Fruit fly (Drosophila melanogaster) S2 (cell line): Measurements from ENCODE around the gene ND-13B.

Experiments used
- CG8478 ChIP-seq: fragments of >200 bp; optimal IDR thresholded peaks from 2 replicates; lab custom pipeline; 2018
- CTCF ChIP-seq, 2 experiments: fragments of >200 bp; optimal IDR thresholded peaks; 2 replicates each; lab custom pipeline; 2018

The ND-13B gene

dm6 chr3L:10675635-10676393 is 18.1 kb downstream of the ND-13B start:
- TF ChIP-seq CG8478 (lab: Kevin White, UChicago) (no peak), CTCF (optimal IDR thresholded peaks at IDR 0.05; lab: Kevin White, UChicago) (no peak)

dm6 chr3L:10674940-10675339 is 19.0 kb downstream of the ND-13B start:
- TF ChIP-seq CTCF (optimal IDR thresholded peaks at IDR 0.05; lab: Kevin White, UChicago) (no peak), CG8478 (lab: Kevin White, UChicago) (no peak)

- TF ChIP-seq CTCF (optimal IDR thresholded peaks at IDR 0.05; lab: Kevin White, UChicago), result no peak
- no peak for TF ChIP-seq CG8478 (lab: Kevin White, UChicago)
These were observed 19.8 kb downstream of the ND-13B start for dm6 chr3L:10674145-10674547.

- TF ChIP-seq CG8478 (lab: Kevin White, UChicago) (no peak), CTCF (optimal IDR thresholded peaks at IDR 0.05; lab: Kevin White, UChicago) (no peak)
These were observed 21.4 kb downstream of the ND-13B start for dm6 chr3L:10672540-10672939.

DNA sequence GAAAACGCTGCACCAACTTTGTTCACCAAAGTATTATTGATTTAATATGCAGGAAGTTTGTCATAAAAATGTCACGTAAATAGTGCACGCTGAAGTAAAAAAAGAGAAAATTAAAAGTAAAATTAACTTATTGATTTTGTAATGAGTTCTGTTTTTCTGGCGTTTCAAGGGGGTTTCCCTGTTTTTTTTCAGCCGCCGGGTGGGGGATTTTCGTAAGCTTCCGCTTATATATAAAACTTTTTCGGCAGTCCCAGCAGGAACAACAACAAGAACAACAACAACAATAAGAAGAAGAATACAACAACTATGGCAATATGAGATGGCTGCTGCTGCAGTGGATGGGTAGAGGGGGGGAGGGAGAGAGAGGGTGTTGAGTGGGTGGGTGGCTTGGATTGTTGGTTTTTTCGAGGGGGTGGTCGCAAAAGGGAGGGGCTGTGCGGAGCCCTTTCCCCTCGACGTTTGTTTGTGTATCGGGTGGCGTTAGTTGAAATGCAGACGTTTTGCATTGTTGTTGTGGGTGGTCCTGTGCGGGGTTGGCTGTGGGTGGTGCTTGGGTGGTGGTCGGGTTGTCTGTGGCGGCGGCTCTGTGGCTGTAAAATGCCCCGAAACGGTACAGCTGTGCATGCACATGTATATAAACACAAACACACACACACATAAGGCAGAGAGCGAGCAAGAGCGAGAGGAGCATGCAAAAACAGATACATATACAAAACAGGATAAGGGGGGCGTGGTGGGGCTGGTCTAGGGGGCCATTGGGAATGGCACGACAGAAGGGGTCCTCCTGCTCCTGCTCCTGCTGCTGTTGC is 24.1 kb downstream of the ND-13B start:
- TF ChIP-seq CG8478 (lab: Kevin White, UChicago) (no peak), CTCF (optimal IDR thresholded peaks at IDR 0.05; lab: Kevin White, UChicago) (no peak)

dm6 chr3L:10667341-10667740 is 26.6 kb downstream of the ND-13B start:
- TF ChIP-seq CTCF (optimal IDR thresholded peaks at IDR 0.05; lab: Kevin White, UChicago), result no peak
- TF ChIP-seq CG8478 (lab: Kevin White, UChicago), result no peak

- TF ChIP-seq CG8478 (lab: Kevin White, UChicago) (no peak), CTCF (optimal IDR thresholded peaks at IDR 0.05; lab: Kevin White, UChicago) (no peak)
These were observed 27.4 kb downstream of the ND-13B start for dm6 chr3L:10666511-10667003.

dm6 chr3L:10665433-10666150 is 28.3 kb downstream of the ND-13B start:
- TF ChIP-seq CTCF (optimal IDR thresholded peaks at IDR 0.05; lab: Kevin White, UChicago), result no peak
- TF ChIP-seq CG8478 (lab: Kevin White, UChicago), result no peak

dm6 chr3L:10664511-10665062 is 29.3 kb downstream of the ND-13B start, which contains the start of gene simj:
Gene simj, plus strand, starts transcription at chr3L:10664739.
- no peak for TF ChIP-seq CG8478 (lab: Kevin White, UChicago)
- peak; percentile 53 to 57 for TF ChIP-seq CTCF (optimal IDR thresholded peaks at IDR 0.05; lab: Kevin White, UChicago)

dm6 chr3L:10663190-10663763 is 30.6 kb downstream of the ND-13B start, which contains the start of gene Adi1:
Gene Adi1, plus strand, starts transcription at chr3L:10663376.
- TF ChIP-seq CTCF (optimal IDR thresholded peaks at IDR 0.05; lab: Kevin White, UChicago) (no peak), CG8478 (lab: Kevin White, UChicago) (no peak)

DNA sequence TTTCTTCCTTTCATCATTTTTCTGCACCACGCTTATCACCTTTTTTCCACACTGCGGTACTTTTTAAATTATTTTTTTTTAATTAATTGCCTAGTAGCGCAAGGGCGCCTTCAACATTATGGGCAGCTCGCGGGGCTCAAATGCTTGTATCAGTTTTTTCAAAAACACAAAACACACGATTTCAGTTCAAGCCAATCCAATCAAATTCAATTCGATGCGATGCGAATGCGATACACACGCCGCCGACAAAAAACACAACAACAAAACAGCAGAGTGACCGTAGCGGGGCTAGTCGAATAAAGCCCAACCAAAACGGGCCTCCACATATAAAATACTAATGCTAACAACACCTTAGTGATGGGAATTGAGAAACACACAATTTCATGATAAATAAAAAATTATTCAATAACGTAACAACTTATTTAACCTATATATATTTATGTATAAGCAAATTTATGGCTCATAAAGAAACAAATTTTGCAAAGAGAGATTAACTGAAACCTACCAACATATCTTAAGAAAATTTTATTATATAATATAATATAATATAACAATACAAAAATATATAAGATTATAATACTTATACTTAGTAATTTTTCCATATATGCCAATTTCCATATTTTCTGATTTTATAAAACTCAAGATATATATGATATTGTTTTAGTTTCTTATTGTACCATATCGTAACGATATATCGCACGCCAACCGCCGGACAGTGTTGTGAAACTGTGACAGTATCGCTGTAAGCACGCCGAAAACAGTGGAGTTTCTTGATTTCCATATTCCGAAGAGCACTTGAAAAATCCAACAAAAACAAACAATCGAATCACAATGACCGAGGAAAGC is 32.9 kb downstream of the ND-13B start, which contains the start of the genes CG32066 and CG8003:
CG32066 (minus strand) TSS at position 270 of the 846 bp plus-strand sequence.
CG8003 (plus strand) TSS at position 732 of the 846 bp plus-strand sequence.
- TF ChIP-seq CG8478 (lab: Kevin White, UChicago) (no peak), CTCF (optimal IDR thresholded peaks at IDR 0.05; lab: Kevin White, UChicago) (no peak)

dm6 chr3L:10659993-10660743 is 33.7 kb downstream of the ND-13B start:
- TF ChIP-seq CTCF (optimal IDR thresholded peaks at IDR 0.05; lab: Kevin White, UChicago), result no peak
- TF ChIP-seq CG8478 (lab: Kevin White, UChicago), result no peak
